Worm (Caenorhabditis elegans) whole organism, young adult: ENCODE measurements around the gene clc-11.

Source experiments
- C17E4.6 ChIP-seq: fragments of 200-800 bp; sonication (Bioruptor generic); IDR thresholded peaks from 2 replicates; pipeline ENCODE4 v1.3.6; 2022; ENCODE audit warnings: missing genetic modification reagents, missing genetic modification characterization, missing compliant biosample characterization
- D2030.7 ChIP-seq: fragments of 200-800 bp; sonication (Bioruptor generic); IDR thresholded peaks from 2 replicates; pipeline ENCODE4 v1.3.6; 2022; ENCODE audit warnings: missing genetic modification reagents, missing genetic modification characterization, missing compliant biosample characterization
- Y53F4B.3 ChIP-seq: fragments of 200-800 bp; sonication (Bioruptor generic); IDR thresholded peaks from 2 replicates; pipeline ENCODE4 v1.3.6; 2022; ENCODE audit warnings: missing genetic modification reagents, missing genetic modification characterization, missing compliant biosample characterization
- Y53G8AR.9 ChIP-seq: fragments of 200-800 bp; sonication (Bioruptor generic); conservative IDR thresholded peaks from 2 replicates; pipeline ENCODE4 v1.3.6; 2022; ENCODE audit warnings: missing genetic modification reagents, missing genetic modification characterization, missing compliant biosample characterization
- Y67H2A.10 ChIP-seq: fragments of 200-800 bp; sonication (Bioruptor generic); conservative IDR thresholded peaks from 2 replicates; pipeline ENCODE4 v1.3.6; 2022; ENCODE audit warnings: missing genetic modification reagents, missing genetic modification characterization, missing compliant biosample characterization
- ZK185.1 ChIP-seq: sonication (generic microtip); optimal IDR thresholded peaks from 2 replicates; lab custom pipeline; 2016; ENCODE audit warnings: mild to moderate bottlenecking, missing genetic modification characterization, missing compliant biosample characterization; ENCODE audit not compliant: poor library complexity, severe bottlenecking
- ama-1 ChIP-seq, 3 experiments: fragments of 150-350 bp in 1 of 3; sonication (generic microtip) in 2 of 3; optimal IDR thresholded peaks; 2 replicates each; lab custom pipeline; 2014 to 2018; ENCODE audit warnings: missing biosample characterization in 2 of 3, missing genetic modification characterization in 2 of 3, missing genetic modification reagents in 2 of 3
- nfya-1 ChIP-seq: sonication (generic microtip); optimal IDR thresholded peaks from 2 replicates; lab custom pipeline; 2017; ENCODE audit warnings: antibody characterized with exemption, missing compliant biosample characterization, missing genetic modification characterization, borderline replicate concordance; ENCODE audit not compliant: insufficient read depth
- nhr-90 ChIP-seq: sonication (generic microtip); optimal IDR thresholded peaks from 2 replicates; lab custom pipeline; 2016; ENCODE audit warnings: missing genotype, mild to moderate bottlenecking, missing genetic modification characterization, missing compliant biosample characterization
- unc-62 ChIP-seq: fragments of 150-350 bp; optimal IDR thresholded peaks from 2 replicates; lab custom pipeline; 2014; ENCODE audit warnings: missing biosample characterization, missing genetic modification reagents, missing genetic modification characterization

DNA sequence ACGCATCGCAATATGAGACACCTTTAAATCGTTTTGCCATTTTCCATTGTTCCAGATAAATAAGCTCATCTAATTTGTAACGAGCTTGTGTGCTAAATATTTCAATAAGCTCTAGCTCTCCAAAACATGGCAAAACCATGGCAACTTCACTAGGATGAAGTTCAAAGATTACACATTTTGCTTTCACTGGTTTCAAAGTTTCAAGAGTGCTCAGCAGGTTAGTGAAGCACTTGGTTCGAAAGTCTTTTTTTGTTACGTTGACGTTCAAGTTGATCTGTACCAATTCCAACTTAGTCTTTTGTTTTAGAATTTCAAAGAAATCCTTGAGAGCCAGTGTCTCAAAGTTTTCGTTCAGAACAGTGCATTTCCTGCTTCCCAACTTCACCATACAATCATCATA is 2.9 kb upstream of the clc-11 start, which contains the start of gene fbxa-18:
- TF ChIP-seq ama-1 (optimal IDR thresholded peaks at IDR 0.05; lab: Kevin White, UChicago) (no peak), ama-1 (GFP tag; optimal IDR thresholded peaks at IDR 0.05; lab: Kevin White, UChicago) (no peak), Y53G8AR.9 (no peak), Y53F4B.3 (GFP tag; lab: Robert Waterston, UW) (no peak), nhr-90 (tag; lab: Kevin White, UChicago) (no peak), nfya-1 (no peak), unc-62 (no peak), D2030.7 (GFP tag; lab: Robert Waterston, UW) (no peak), ZK185.1 (tag; lab: Kevin White, UChicago) (no peak), C17E4.6 (GFP tag; lab: Robert Waterston, UW) (no peak), Y67H2A.10 (GFP tag; lab: Robert Waterston, UW) (no peak)
